Worm (Caenorhabditis elegans) whole organism, late embryonic: ENCODE data around the gene lnkn-1.

Source experiments
- ceh-2 ChIP-seq: sonication (generic microtip); optimal IDR thresholded peaks from 2 replicates; lab custom pipeline; 2016; ENCODE audit warnings: missing genotype, missing genetic modification characterization, missing compliant biosample characterization
- ceh-24 ChIP-seq: sonication (generic microtip); optimal IDR thresholded peaks from 2 replicates; lab custom pipeline; 2016; ENCODE audit warnings: mild to moderate bottlenecking, missing genetic modification characterization, missing compliant biosample characterization
- ceh-30 ChIP-seq: fragments of 150-350 bp; optimal IDR thresholded peaks from 2 replicates; lab custom pipeline; 2014; ENCODE audit warnings: missing biosample characterization, missing genetic modification characterization
- ceh-31 ChIP-seq: sonication (generic microtip); optimal IDR thresholded peaks from 2 replicates; lab custom pipeline; 2016; ENCODE audit warnings: missing genetic modification characterization, missing compliant biosample characterization
- ceh-34 ChIP-seq: sonication (generic microtip); optimal IDR thresholded peaks from 2 replicates; lab custom pipeline; 2016; ENCODE audit warnings: mild to moderate bottlenecking, missing genetic modification characterization, missing compliant biosample characterization
- ceh-48 ChIP-seq: sonication (generic microtip); optimal IDR thresholded peaks from 2 replicates; lab custom pipeline; 2016; ENCODE audit warnings: missing genetic modification characterization, inconsistent platforms, missing compliant biosample characterization
- ceh-6 ChIP-seq: fragments of 200-800 bp; sonication (Bioruptor generic); optimal IDR thresholded peaks from 2 replicates; lab custom pipeline; 2018; ENCODE audit warnings: mild to moderate bottlenecking, missing genetic modification characterization, missing compliant biosample characterization
- dmd-4 ChIP-seq: sonication (generic microtip); optimal IDR thresholded peaks from 2 replicates; lab custom pipeline; 2016; ENCODE audit warnings: borderline replicate concordance, missing genetic modification characterization, missing compliant biosample characterization
- dve-1 ChIP-seq: sonication (generic microtip); optimal IDR thresholded peaks from 2 replicates; lab custom pipeline; 2017; ENCODE audit warnings: antibody characterized with exemption, mild to moderate bottlenecking, missing genetic modification characterization, missing compliant biosample characterization
- ets-4 ChIP-seq: sonication (generic microtip); optimal IDR thresholded peaks from 2 replicates; lab custom pipeline; 2016; ENCODE audit warnings: missing genetic modification characterization, missing compliant biosample characterization
- eyg-1 ChIP-seq: sonication (generic microtip); optimal IDR thresholded peaks from 2 replicates; lab custom pipeline; 2016; ENCODE audit warnings: missing genotype, missing genetic modification characterization, missing compliant biosample characterization
- fkh-10 ChIP-seq: fragments of 150-350 bp; optimal IDR thresholded peaks from 2 replicates; lab custom pipeline; 2014; ENCODE audit warnings: missing biosample characterization, missing genetic modification reagents, missing genetic modification characterization
- gmeb-2 ChIP-seq: sonication (generic microtip); optimal IDR thresholded peaks from 2 replicates; lab custom pipeline; 2016; ENCODE audit warnings: missing genetic modification characterization, inconsistent platforms, missing compliant biosample characterization
- hlh-30 ChIP-seq: sonication (generic microtip); optimal IDR thresholded peaks from 2 replicates; lab custom pipeline; 2017; ENCODE audit warnings: antibody characterized with exemption, missing genetic modification characterization, missing compliant biosample characterization; ENCODE audit not compliant: insufficient read depth
- hlh-6 ChIP-seq: sonication (generic microtip); optimal IDR thresholded peaks from 2 replicates; lab custom pipeline; 2016; ENCODE audit warnings: missing genotype, missing genetic modification characterization, missing compliant biosample characterization
- hlh-8 ChIP-seq: sonication (generic microtip); optimal IDR thresholded peaks from 2 replicates; lab custom pipeline; 2016; ENCODE audit warnings: missing genotype, missing genetic modification characterization, missing compliant biosample characterization
- lim-6 ChIP-seq: sonication (generic microtip); optimal IDR thresholded peaks from 2 replicates; lab custom pipeline; 2016; ENCODE audit warnings: missing genetic modification characterization, missing compliant biosample characterization
- nfya-1 ChIP-seq: sonication (generic microtip); optimal IDR thresholded peaks from 2 replicates; lab custom pipeline; 2017; ENCODE audit warnings: missing genetic modification characterization, mild to moderate bottlenecking, missing compliant biosample characterization, antibody characterized with exemption, moderate library complexity
- nhr-11 ChIP-seq: fragments of 150-350 bp; optimal IDR thresholded peaks from 2 replicates; lab custom pipeline; 2014; ENCODE audit warnings: missing biosample characterization, missing genetic modification characterization
- odd-2 ChIP-seq: sonication (generic microtip); optimal IDR thresholded peaks from 2 replicates; lab custom pipeline; 2017; ENCODE audit warnings: antibody characterized with exemption, mild to moderate bottlenecking, missing genetic modification characterization, missing compliant biosample characterization
- pag-3 ChIP-seq: sonication (generic microtip); optimal IDR thresholded peaks from 2 replicates; lab custom pipeline; 2016; ENCODE audit warnings: missing compliant biosample characterization, missing genetic modification characterization, borderline replicate concordance
- pha-2 ChIP-seq: sonication (generic microtip); optimal IDR thresholded peaks from 2 replicates; lab custom pipeline; 2017; ENCODE audit warnings: mild to moderate bottlenecking, missing genetic modification characterization, missing compliant biosample characterization
- pros-1 ChIP-seq: fragments of 150-350 bp; optimal IDR thresholded peaks from 2 replicates; lab custom pipeline; 2014; ENCODE audit warnings: missing biosample characterization, missing genetic modification reagents, missing genetic modification characterization
- ref-2 ChIP-seq: sonication (generic microtip); optimal IDR thresholded peaks from 2 replicates; lab custom pipeline; 2016; ENCODE audit warnings: missing genetic modification characterization, missing compliant biosample characterization
- rnt-1 ChIP-seq: sonication (generic microtip); optimal IDR thresholded peaks from 2 replicates; lab custom pipeline; 2016; ENCODE audit warnings: missing genetic modification characterization, missing compliant biosample characterization
- syd-9 ChIP-seq: sonication (generic microtip); optimal IDR thresholded peaks from 2 replicates; lab custom pipeline; 2016; ENCODE audit warnings: mild to moderate bottlenecking, missing genetic modification characterization, moderate library complexity, missing compliant biosample characterization
- tbx-2 ChIP-seq: sonication (generic microtip); optimal IDR thresholded peaks from 2 replicates; lab custom pipeline; 2016; ENCODE audit warnings: missing genetic modification characterization, missing compliant biosample characterization
- tbx-7 ChIP-seq: sonication (generic microtip); optimal IDR thresholded peaks from 2 replicates; lab custom pipeline; 2016; ENCODE audit warnings: missing genotype, missing genetic modification characterization, missing compliant biosample characterization
- unc-3 ChIP-seq, 2 experiments: fragments of 200-800 bp in 1 of 2; sonication (Bioruptor generic) in 1 of 2; sonication (generic microtip) in 1 of 2; conservative IDR thresholded peaks in 1 of 2; optimal IDR thresholded peaks in 1 of 2; 2 replicates each; pipeline versions ENCODE4 v1.3.6 to Lab custom; 2016 to 2022; ENCODE audit warnings: missing compliant biosample characterization in 2 of 2, missing genetic modification characterization in 2 of 2, missing genetic modification reagents in 1 of 2
- unc-42 ChIP-seq: sonication (generic microtip); optimal IDR thresholded peaks from 2 replicates; lab custom pipeline; 2016; ENCODE audit warnings: missing genotype, missing genetic modification characterization, missing compliant biosample characterization
- unc-55 ChIP-seq: sonication (generic microtip); optimal IDR thresholded peaks from 2 replicates; lab custom pipeline; 2017; ENCODE audit warnings: missing biosample characterization, missing genetic modification reagents, missing genetic modification characterization
- zip-5 ChIP-seq: sonication (generic microtip); optimal IDR thresholded peaks from 2 replicates; lab custom pipeline; 2016; ENCODE audit warnings: missing genetic modification characterization, missing compliant biosample characterization

Gene lnkn-1

DNA sequence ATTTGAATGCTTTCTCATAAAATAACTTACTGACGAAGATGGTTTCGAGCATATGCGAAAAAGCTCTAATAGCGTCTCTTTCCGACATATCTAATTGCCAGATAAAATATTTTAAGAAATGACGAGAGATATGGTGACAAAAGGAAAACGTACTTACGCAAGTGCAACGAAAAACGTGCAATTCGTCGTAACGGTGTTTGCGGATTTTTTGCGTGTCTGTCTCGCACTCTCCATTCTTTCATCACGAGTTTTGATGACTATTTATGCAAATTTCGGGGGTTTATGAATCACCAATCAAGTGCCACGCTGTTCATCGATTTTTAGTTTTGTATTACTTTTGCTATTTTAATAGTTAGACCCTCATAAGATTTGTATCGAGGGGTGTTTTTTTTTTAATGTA lies 1.1 kb upstream of the lnkn-1 start, which contains the start of gene ZK637.14:
ZK637.14 (minus strand) TSS at position 201 of the 400 bp plus-strand sequence.
- no peak for TF ChIP-seq dve-1
- peak; percentile 91 for TF ChIP-seq hlh-30 (tag; lab: Kevin White, UChicago)
- TF ChIP-seq ceh-6 (GFP tag; lab: Kevin White, UChicago) = no peak
- TF ChIP-seq unc-55 (GFP tag; lab: Kevin White, UChicago) = peak; percentile 35
- peak; percentile 60 for TF ChIP-seq unc-42 (tag; lab: Kevin White, UChicago)
- TF ChIP-seq nfya-1 (tag; lab: Kevin White, UChicago) = peak; percentile 39
- peak; percentile 3 for TF ChIP-seq ceh-31 (tag; lab: Kevin White, UChicago)

DNA sequence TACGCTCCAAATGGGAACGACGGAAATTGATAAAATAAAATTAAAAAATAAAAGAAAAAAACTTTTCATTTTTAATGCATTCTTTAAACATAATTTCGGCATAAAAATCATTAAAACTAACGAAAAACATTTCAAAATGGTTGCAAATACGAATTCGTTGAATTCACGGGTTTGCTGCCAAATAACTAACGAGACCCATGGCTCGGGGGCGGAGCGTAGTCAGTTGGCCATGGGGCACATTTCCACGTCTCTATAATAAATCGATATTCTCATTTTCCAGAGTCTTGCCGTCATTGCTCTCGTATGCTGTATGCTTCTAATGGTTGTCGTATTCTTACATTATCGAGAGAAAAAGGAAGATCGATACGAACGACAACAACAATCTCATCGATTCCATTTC lies 3.4 kb downstream of the lnkn-1 start, which contains the start of gene ZK637.4:
ZK637.4 (plus strand) TSS at position 301 of the 400 bp plus-strand sequence.
- TF ChIP-seq pros-1 (tag; lab: Kevin White, UChicago) = no peak
- TF ChIP-seq pha-2 (tag; lab: Kevin White, UChicago) = no peak
- no peak for TF ChIP-seq zip-5 (tag; lab: Kevin White, UChicago)
- TF ChIP-seq tbx-7 (tag; lab: Kevin White, UChicago) = no peak
- no peak for TF ChIP-seq nhr-11 (tag; lab: Kevin White, UChicago)
- no peak for TF ChIP-seq ceh-2 (tag; lab: Kevin White, UChicago)
- TF ChIP-seq pag-3 (tag; lab: Kevin White, UChicago) = no peak
- no peak for TF ChIP-seq unc-3 (GFP tag; conservative IDR thresholded peaks at IDR 0.05; lab: Robert Waterston, UW)
- no peak for TF ChIP-seq unc-3 (tag; optimal IDR thresholded peaks at IDR 0.05; lab: Kevin White, UChicago)
- no peak for TF ChIP-seq ceh-30
- TF ChIP-seq nfya-1 (tag; lab: Kevin White, UChicago) = no peak
- TF ChIP-seq ceh-34 (tag; lab: Kevin White, UChicago) = no peak
- no peak for TF ChIP-seq ref-2 (tag; lab: Kevin White, UChicago)
- no peak for TF ChIP-seq ets-4
- TF ChIP-seq fkh-10 (GFP tag; lab: Kevin White, UChicago) = no peak

DNA sequence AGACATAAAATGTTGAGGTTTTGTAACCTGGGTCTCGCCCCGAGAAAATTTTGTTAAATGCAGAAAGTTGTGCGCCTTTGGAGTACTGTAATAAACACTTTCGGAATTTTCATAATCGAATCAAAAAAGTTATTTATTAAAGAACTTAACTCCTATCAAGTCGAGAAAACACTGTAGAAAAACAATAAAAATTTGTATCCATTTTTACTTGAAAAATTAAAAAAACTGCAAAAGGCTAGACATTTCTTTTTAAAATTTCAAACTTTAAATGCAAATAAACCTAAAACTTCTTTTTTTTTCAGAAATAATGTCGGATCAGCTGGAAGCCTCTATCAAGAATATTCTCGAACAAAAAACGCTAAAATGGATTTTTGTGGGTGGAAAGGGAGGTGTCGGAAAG lies 4.8 kb downstream of the lnkn-1 start, which contains the start of gene asna-1:
asna-1 (plus strand) TSS at position 301 of the 400 bp plus-strand sequence.
- TF ChIP-seq ceh-2 (tag; lab: Kevin White, UChicago) = no peak
- TF ChIP-seq hlh-8 (tag; lab: Kevin White, UChicago) = no peak
- TF ChIP-seq ceh-24 (tag; lab: Kevin White, UChicago) = no peak
- no peak for TF ChIP-seq pros-1 (tag; lab: Kevin White, UChicago)
- no peak for TF ChIP-seq ceh-31 (tag; lab: Kevin White, UChicago)
- TF ChIP-seq ceh-48 (tag; lab: Kevin White, UChicago) = no peak
- no peak for TF ChIP-seq dmd-4
- TF ChIP-seq pag-3 (tag; lab: Kevin White, UChicago) = no peak
- TF ChIP-seq fkh-10 (GFP tag; lab: Kevin White, UChicago) = no peak
- no peak for TF ChIP-seq unc-55 (GFP tag; lab: Kevin White, UChicago)
- no peak for TF ChIP-seq hlh-30 (tag; lab: Kevin White, UChicago)
- TF ChIP-seq lim-6 (tag; lab: Kevin White, UChicago) = no peak
- no peak for TF ChIP-seq unc-3 (GFP tag; conservative IDR thresholded peaks at IDR 0.05; lab: Robert Waterston, UW)
- TF ChIP-seq unc-3 (tag; optimal IDR thresholded peaks at IDR 0.05; lab: Kevin White, UChicago) = no peak
- no peak for TF ChIP-seq rnt-1 (tag; lab: Kevin White, UChicago)
- no peak for TF ChIP-seq gmeb-2 (tag; lab: Kevin White, UChicago)
- no peak for TF ChIP-seq odd-2
- no peak for TF ChIP-seq ceh-30
- no peak for TF ChIP-seq syd-9 (tag; lab: Kevin White, UChicago)
- TF ChIP-seq zip-5 (tag; lab: Kevin White, UChicago) = no peak
- TF ChIP-seq hlh-6 (tag; lab: Kevin White, UChicago) = no peak
- TF ChIP-seq, all 69 proteins: peak for 0

DNA sequence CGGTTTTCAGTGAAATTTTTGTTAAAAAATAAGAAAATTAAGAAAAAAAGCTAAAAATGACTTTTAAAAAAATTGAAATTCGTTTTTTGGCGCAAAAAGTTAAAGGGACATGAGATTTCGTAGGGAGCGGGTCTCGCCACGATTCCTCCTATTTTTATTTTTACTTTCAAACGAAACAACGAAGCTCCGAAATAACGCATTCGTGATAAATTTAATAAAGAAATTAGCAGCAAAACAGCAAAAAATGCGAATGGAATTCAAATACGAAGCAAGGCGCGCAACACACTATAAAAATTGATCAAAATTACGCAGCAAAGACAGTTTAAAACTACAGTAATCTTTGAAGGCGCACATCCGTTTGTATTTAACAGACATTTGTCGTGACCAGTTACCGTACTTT lies 9.7 kb downstream of the lnkn-1 start:
- TF ChIP-seq zip-5 (tag; lab: Kevin White, UChicago) = no peak
- TF ChIP-seq eyg-1 (tag; lab: Kevin White, UChicago) = no peak
- peak; percentile 56 for TF ChIP-seq unc-42 (tag; lab: Kevin White, UChicago)

DNA sequence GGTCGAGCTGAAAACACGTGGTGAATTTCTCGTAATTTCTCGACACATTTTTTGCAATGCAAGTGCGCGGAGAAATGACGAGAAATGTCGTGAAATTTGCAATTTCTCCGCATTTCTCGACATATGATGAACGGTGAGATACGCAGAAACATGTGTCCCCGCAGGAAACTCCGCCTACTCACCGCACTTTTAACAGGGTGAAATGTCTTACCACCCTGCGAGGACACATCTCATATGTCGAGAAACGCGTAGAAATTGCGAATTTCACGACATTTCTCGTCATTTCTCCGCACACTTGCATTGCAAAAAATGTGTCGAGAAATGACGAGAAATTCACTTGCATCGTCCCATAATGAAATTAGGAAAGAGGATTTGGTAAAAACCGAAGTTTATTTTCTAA lies 11.0 kb downstream of the lnkn-1 start:
- TF ChIP-seq ref-2 (tag; lab: Kevin White, UChicago) (peak; percentile 45), tbx-2 (tag; lab: Kevin White, UChicago) (peak; percentile 11), ceh-31 (tag; lab: Kevin White, UChicago) (peak; percentile 8)
